Worm (Caenorhabditis elegans) whole organism, L4 larva: ENCODE measurements around the gene F11D11.21.
"Not testable (repeated sequence)": the region's sequence is repeated elsewhere in the genome, so short reads cannot be mapped to it uniquely, and the experiment has no call there.

ENCODE experiments used
- D1046.2 ChIP-seq: fragments of 200-800 bp; sonication (Bioruptor generic); IDR thresholded peaks from 2 replicates; pipeline ENCODE4 v1.3.6; 2022; ENCODE audit warnings: missing genetic modification characterization, missing compliant biosample characterization
- F44E2.7 ChIP-seq: fragments of 200-800 bp; sonication (Bioruptor generic); IDR thresholded peaks from 2 replicates; pipeline ENCODE4 v2.1.2; 2022; ENCODE audit warnings: missing genetic modification characterization, missing compliant biosample characterization
- F49E8.2 ChIP-seq: sonication (generic microtip); optimal IDR thresholded peaks from 2 replicates; lab custom pipeline; 2016; ENCODE audit warnings: missing compliant biosample characterization, mild to moderate bottlenecking, missing genetic modification characterization, borderline replicate concordance
- T20F7.1 ChIP-seq: fragments of 200-800 bp; sonication (Bioruptor generic); optimal IDR thresholded peaks from 2 replicates; lab custom pipeline; 2018; ENCODE audit warnings: mild to moderate bottlenecking, missing genetic modification characterization, missing compliant biosample characterization
- Y105C5A.15 ChIP-seq: fragments of 200-800 bp; sonication (Bioruptor generic); IDR thresholded peaks from 2 replicates; pipeline ENCODE4 v1.3.6; 2022; ENCODE audit warnings: missing genetic modification characterization, missing compliant biosample characterization
- aha-1 ChIP-seq: fragments of 150-350 bp; peaks from one replicate; lab custom pipeline; 2014; ENCODE audit warnings: missing biosample characterization, missing genetic modification characterization
- attf-4 ChIP-seq: sonication (generic microtip); optimal IDR thresholded peaks from 3 replicates; lab custom pipeline; 2017; ENCODE audit warnings: missing biosample characterization, missing genetic modification characterization
- ceh-20 ChIP-seq: fragments of 200-800 bp; sonication (Bioruptor generic); IDR thresholded peaks from 2 replicates; pipeline ENCODE4 v1.3.6; 2022; ENCODE audit warnings: missing genetic modification reagents, missing genetic modification characterization, missing compliant biosample characterization
- ceh-82 ChIP-seq: sonication (generic microtip); optimal IDR thresholded peaks from 2 replicates; lab custom pipeline; 2017; ENCODE audit warnings: missing biosample characterization, missing genetic modification characterization
- cey-2 ChIP-seq: sonication (generic microtip); optimal IDR thresholded peaks from 3 replicates; lab custom pipeline; 2017; ENCODE audit warnings: missing genetic modification characterization, mild to moderate bottlenecking, missing compliant biosample characterization, antibody characterized with exemption, borderline replicate concordance; ENCODE audit not compliant: insufficient read depth
- ctbp-1 ChIP-seq: fragments of 200-800 bp; sonication (Bioruptor generic); IDR thresholded peaks from 2 replicates; pipeline ENCODE4 v1.3.6; 2022; ENCODE audit warnings: missing genetic modification reagents, missing genetic modification characterization, missing compliant biosample characterization
- daf-8 ChIP-seq: fragments of 200-800 bp; sonication (Bioruptor generic); IDR thresholded peaks from 2 replicates; pipeline ENCODE4 v1.3.6; 2022; ENCODE audit warnings: missing genetic modification characterization, missing compliant biosample characterization
- duxl-1 ChIP-seq: sonication (generic microtip); optimal IDR thresholded peaks from 2 replicates; lab custom pipeline; 2016; ENCODE audit warnings: mild to moderate bottlenecking, missing genetic modification characterization, moderate library complexity, missing compliant biosample characterization; ENCODE audit not compliant: poor library complexity
- egl-43 ChIP-seq: fragments of 200-800 bp; sonication (Bioruptor generic); IDR thresholded peaks from 2 replicates; pipeline ENCODE4 v1.3.6; 2022; ENCODE audit warnings: missing genetic modification reagents, missing genetic modification characterization, missing compliant biosample characterization
- hlh-30 ChIP-seq: sonication (generic microtip); optimal IDR thresholded peaks from 2 replicates; lab custom pipeline; 2017; ENCODE audit warnings: antibody characterized with exemption, mild to moderate bottlenecking, missing genetic modification characterization, missing compliant biosample characterization; ENCODE audit not compliant: insufficient read depth
- lin-1 ChIP-seq: fragments of 200-800 bp; sonication (Bioruptor generic); IDR thresholded peaks from 2 replicates; pipeline ENCODE4 v1.3.6; 2022; ENCODE audit warnings: missing genetic modification reagents, missing genetic modification characterization, missing compliant biosample characterization
- lir-3 ChIP-seq: sonication (generic microtip); optimal IDR thresholded peaks from 2 replicates; lab custom pipeline; 2016; ENCODE audit warnings: mild to moderate bottlenecking, missing genetic modification characterization, missing compliant biosample characterization
- lsy-2 ChIP-seq, 2 experiments: fragments of 150-350 bp in 1 of 2; sonication (generic microtip) in 1 of 2; optimal IDR thresholded peaks; 2 replicates each; lab custom pipeline; 2014 to 2017; ENCODE audit warnings: missing biosample characterization in 2 of 2, missing genetic modification characterization in 2 of 2
- madf-5 ChIP-seq, 2 experiments: fragments of 200-800 bp; sonication (Bioruptor generic); IDR thresholded peaks; 2 replicates each; pipeline ENCODE4 v1.3.6; 2022; ENCODE audit warnings: missing compliant biosample characterization in 2 of 2, missing genetic modification characterization in 2 of 2
- mep-1 ChIP-seq: fragments of 150-350 bp; sonication (generic microtip); optimal IDR thresholded peaks from 3 replicates; lab custom pipeline; 2014; ENCODE audit warnings: missing biosample characterization, missing genetic modification characterization
- mes-2 ChIP-seq: sonication (generic microtip); optimal IDR thresholded peaks from 2 replicates; lab custom pipeline; 2016; ENCODE audit warnings: missing genotype, mild to moderate bottlenecking, missing genetic modification characterization, missing compliant biosample characterization; ENCODE audit not compliant: poor library complexity, severe bottlenecking
- nhr-25 ChIP-seq: sonication (generic microtip); optimal IDR thresholded peaks from 2 replicates; lab custom pipeline; 2017; ENCODE audit warnings: missing genetic modification characterization, mild to moderate bottlenecking, missing compliant biosample characterization, antibody characterized with exemption, moderate library complexity, borderline replicate concordance; ENCODE audit not compliant: insufficient read depth
- nhr-28 ChIP-seq: fragments of 150-350 bp; optimal IDR thresholded peaks from 2 replicates; lab custom pipeline; 2014; ENCODE audit warnings: missing biosample characterization, missing genetic modification characterization
- nhr-42 ChIP-seq: fragments of 200-800 bp; sonication (Bioruptor generic); IDR thresholded peaks from 2 replicates; pipeline ENCODE4 v1.3.6; 2022; ENCODE audit warnings: missing genetic modification characterization, missing compliant biosample characterization
- php-3 ChIP-seq: fragments of 200-800 bp; sonication (Bioruptor generic); IDR thresholded peaks from 2 replicates; pipeline ENCODE4 v1.3.6; 2022; ENCODE audit warnings: missing genetic modification reagents, missing genetic modification characterization, missing compliant biosample characterization
- rbr-2 ChIP-seq: sonication (generic microtip); optimal IDR thresholded peaks from 2 replicates; lab custom pipeline; 2016; ENCODE audit warnings: missing genotype, missing genetic modification characterization, missing compliant biosample characterization
- saeg-2 ChIP-seq: fragments of 200-800 bp; sonication (Bioruptor generic); IDR thresholded peaks from 2 replicates; pipeline ENCODE4 v1.3.6; 2022; ENCODE audit warnings: missing genetic modification reagents, missing genetic modification characterization, missing compliant biosample characterization
- set-16 ChIP-seq: fragments of 200-800 bp; sonication (Bioruptor generic); IDR thresholded peaks from 2 replicates; pipeline ENCODE4 v1.3.6; 2022; ENCODE audit warnings: missing genetic modification reagents, missing genetic modification characterization, missing compliant biosample characterization
- snpc-4 ChIP-seq: fragments of 150-350 bp; optimal IDR thresholded peaks from 2 replicates; lab custom pipeline; 2014; ENCODE audit warnings: missing biosample characterization, missing genetic modification characterization
- unc-130 ChIP-seq: sonication (generic microtip); optimal IDR thresholded peaks from 2 replicates; lab custom pipeline; 2016; ENCODE audit warnings: missing genetic modification reagents, missing genetic modification characterization, missing compliant biosample characterization
- unc-39 ChIP-seq: sonication (generic microtip); optimal IDR thresholded peaks from 2 replicates; lab custom pipeline; 2017; ENCODE audit warnings: missing biosample characterization, missing genetic modification characterization
- unc-62 ChIP-seq, 3 experiments: fragments of 150-350 bp in 1 of 3; sonication (generic microtip); optimal IDR thresholded peaks in 2 of 3; peaks in 1 of 3; 1 replicate in 1 of 3; 2 replicates in 2 of 3; lab custom pipeline; 2014 to 2017; ENCODE audit warnings: missing biosample characterization in 3 of 3, missing genetic modification characterization in 3 of 3, missing genetic modification reagents in 3 of 3, missing genotype in 1 of 3
- zfp-3 ChIP-seq: fragments of 200-800 bp; sonication (Bioruptor generic); conservative IDR thresholded peaks from 2 replicates; pipeline ENCODE4 v1.3.6; 2022; ENCODE audit warnings: missing genetic modification reagents, missing genetic modification characterization, missing compliant biosample characterization
- ztf-11 ChIP-seq: fragments of 150-350 bp; optimal IDR thresholded peaks from 2 replicates; lab custom pipeline; 2014; ENCODE audit warnings: missing biosample characterization, missing genetic modification characterization
- ztf-7 ChIP-seq: fragments of 150-350 bp; optimal IDR thresholded peaks from 2 replicates; lab custom pipeline; 2014; ENCODE audit warnings: missing biosample characterization, missing genetic modification characterization

F11D11.21 gene

DNA sequence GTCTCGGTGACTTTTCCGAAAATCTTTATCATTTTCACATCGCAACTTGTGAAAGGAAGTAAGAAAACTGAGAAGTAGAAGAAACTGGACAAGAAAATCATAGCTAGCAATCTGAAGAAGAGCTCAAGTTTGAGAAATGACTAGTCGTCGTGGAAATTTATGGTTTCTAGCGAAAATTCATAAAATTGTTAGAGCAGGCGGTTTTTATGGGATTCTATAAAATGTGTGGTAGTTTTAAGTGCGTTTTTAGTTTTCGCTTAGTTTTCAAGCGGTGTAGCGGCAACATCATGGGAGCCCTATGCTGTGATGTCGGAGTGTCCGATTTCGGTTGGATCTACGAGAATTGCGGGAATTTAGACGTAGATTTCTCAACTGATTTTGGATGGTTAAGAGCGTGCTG lies 4.0 kb upstream of the F11D11.21 start, which contains the start of gene clec-254:
clec-254 (minus strand) TSS at position 101 of the 400 bp plus-strand sequence.
- not testable (repeated sequence) for TF ChIP-seq aha-1; nhr-25 (tag; lab: Kevin White, UChicago); saeg-2 (GFP tag; lab: Robert Waterston, UW)

DNA sequence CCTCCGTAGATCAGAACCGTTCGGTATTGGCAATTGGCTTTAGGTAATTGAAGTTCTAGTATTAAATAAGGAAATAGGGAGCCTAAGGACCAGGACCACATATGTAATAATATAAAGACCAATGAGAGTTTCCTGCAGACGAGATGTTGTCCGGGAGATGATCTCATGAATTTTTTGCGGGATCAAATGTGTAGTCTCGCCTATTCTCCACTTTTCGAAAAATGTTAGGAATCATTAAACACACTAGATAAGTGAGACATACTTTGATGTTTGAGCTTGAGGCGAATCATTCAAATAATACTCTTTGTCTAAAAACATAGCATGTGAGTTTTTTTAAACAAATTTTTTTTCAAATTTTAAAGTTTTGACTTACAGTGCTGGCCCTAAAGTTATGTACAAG lies 2.7 kb upstream of the F11D11.21 start, which contains the start of gene F11D11.6:
F11D11.6 (minus strand) TSS at position 101 of the 400 bp plus-strand sequence.
- TF ChIP-seq nhr-25 (tag; lab: Kevin White, UChicago) (no peak), ztf-7 (tag; lab: Kevin White, UChicago) (no peak), Y105C5A.15 (GFP tag; lab: Robert Waterston, UW) (no peak), lin-1 (GFP tag; lab: Robert Waterston, UW) (no peak), set-16 (no peak), ceh-20 (GFP tag; lab: Robert Waterston, UW) (no peak), T20F7.1 (GFP tag; lab: Kevin White, UChicago) (no peak), ctbp-1 (no peak), hlh-30 (tag; lab: Kevin White, UChicago) (no peak), unc-62 (GFP tag; optimal IDR thresholded peaks at IDR 0.05 in 1 of 2; lab: Kevin White, UChicago) (no peak), unc-62 (tag; optimal IDR thresholded peaks at IDR 0.05; lab: Kevin White, UChicago) (no peak)

DNA sequence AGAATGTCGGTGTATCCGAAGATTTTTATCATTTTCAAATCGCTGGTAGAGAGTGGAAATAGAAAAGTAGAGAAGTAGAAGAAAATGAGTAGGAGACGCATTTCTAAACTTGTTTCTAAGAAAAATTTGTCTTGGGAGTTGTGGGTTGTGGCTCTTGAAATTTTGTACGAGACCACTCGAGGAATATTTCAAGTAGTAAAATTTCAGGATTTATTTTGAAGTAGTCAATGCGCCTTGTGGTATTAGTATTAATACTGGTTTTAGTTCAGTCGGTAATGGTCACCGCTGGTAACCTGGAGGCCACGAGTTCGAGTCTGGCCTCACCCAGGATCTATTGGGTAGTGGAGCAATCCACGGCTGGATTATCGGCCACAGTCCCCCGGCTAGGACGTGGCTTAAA lies 1.6 kb downstream of the F11D11.21 start, which contains the start of gene clec-252:
clec-252 (minus strand) TSS at position 101 of the 400 bp plus-strand sequence.
- TF ChIP-seq madf-5 (GFP tag; IDR thresholded peaks at IDR 0.05; lab: Robert Waterston, UW), result no peak
- TF ChIP-seq unc-62 (GFP tag; optimal IDR thresholded peaks at IDR 0.05 in 1 of 2; lab: Kevin White, UChicago), result peak in 1 of 2 experiments; percentile 41
- no peak for TF ChIP-seq unc-62 (tag; optimal IDR thresholded peaks at IDR 0.05; lab: Kevin White, UChicago)
- TF ChIP-seq unc-130 (GFP tag; lab: Kevin White, UChicago), result no peak
- no peak for TF ChIP-seq lsy-2 (tag; optimal IDR thresholded peaks at IDR 0.05; lab: Kevin White, UChicago)
- no peak for TF ChIP-seq rbr-2
- TF ChIP-seq, all 104 proteins: peak for 1

DNA sequence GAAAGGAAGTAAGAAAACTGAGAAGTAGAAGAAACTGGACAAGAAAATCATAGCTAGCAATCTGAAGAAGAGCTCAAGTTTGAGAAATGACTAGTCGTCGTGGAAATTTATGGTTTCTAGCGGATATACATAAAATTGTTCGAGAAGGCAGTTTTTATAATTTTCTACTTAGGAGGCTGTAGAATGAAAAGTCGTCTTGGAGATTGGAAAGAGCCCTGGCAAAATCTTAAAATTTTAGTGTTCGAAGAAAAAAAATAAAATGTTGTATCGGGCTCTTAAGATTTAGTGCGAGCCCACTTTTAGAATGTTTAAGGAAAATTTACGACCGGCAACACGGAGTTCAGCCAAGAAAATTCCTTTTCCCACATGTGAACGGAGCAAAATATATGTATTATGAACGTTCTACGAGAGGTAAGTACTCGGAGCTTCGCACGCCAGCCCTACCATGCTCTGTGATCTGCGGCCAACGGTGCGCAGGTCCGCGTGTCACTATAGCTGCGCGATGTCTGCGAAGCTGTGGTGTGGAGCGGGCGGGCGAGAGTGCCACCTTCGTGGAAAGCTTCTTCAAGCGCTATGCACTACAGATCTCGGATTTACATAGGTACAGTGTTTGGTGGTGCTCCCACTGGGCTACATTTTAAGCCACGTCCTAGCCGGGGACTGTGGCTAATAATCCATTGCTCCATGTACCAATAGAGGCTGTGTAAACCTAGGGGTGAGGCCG lies 3.2 kb downstream of the F11D11.21 start, which contains the start of gene clec-251:
clec-251 (minus strand) TSS at position 51 of the 724 bp plus-strand sequence.
- TF ChIP-seq mes-2 (tag; lab: Kevin White, UChicago), result no peak
- no peak for TF ChIP-seq D1046.2 (GFP tag; lab: Robert Waterston, UW)
- TF ChIP-seq ceh-82 (tag; lab: Kevin White, UChicago), result no peak
- no peak for TF ChIP-seq ceh-20 (GFP tag; lab: Robert Waterston, UW)
- no peak for TF ChIP-seq saeg-2 (GFP tag; lab: Robert Waterston, UW)
- no peak for TF ChIP-seq daf-8 (GFP tag; lab: Robert Waterston, UW)
- TF ChIP-seq unc-39, result no peak
- TF ChIP-seq F44E2.7, result no peak
- TF ChIP-seq ztf-7 (tag; lab: Kevin White, UChicago), result no peak
- TF ChIP-seq set-16, result peak; percentile 51; the same call in 1 of the 2 replicates
- TF ChIP-seq aha-1, result peak; percentile 35
- TF ChIP-seq snpc-4 (tag; lab: Kevin White, UChicago), result no peak

DNA sequence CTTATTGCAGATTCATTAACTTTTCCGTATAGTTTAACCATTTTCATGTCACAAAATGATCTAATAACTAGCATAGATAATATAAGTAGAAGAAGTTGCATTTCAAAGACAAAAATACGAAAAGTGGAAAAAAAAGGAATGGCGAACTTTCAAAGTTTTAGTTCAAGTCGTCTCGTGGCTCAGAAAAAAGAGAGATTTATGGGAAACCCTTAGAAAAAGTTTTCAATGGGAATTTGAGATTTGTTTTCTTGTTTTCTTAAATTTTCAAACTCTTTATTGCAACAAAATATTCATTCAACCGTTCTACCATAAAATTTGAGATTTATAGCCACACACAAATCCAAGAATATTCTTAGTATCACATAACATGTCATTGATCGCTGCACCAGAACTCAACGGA lies 8.2 kb downstream of the F11D11.21 start, which contains the start of gene clec-250:
clec-250 (minus strand) TSS at position 101 of the 400 bp plus-strand sequence.
- TF ChIP-seq F44E2.7 (no peak), snpc-4 (tag; lab: Kevin White, UChicago) (no peak), nhr-42 (GFP tag; lab: Robert Waterston, UW) (no peak)

DNA sequence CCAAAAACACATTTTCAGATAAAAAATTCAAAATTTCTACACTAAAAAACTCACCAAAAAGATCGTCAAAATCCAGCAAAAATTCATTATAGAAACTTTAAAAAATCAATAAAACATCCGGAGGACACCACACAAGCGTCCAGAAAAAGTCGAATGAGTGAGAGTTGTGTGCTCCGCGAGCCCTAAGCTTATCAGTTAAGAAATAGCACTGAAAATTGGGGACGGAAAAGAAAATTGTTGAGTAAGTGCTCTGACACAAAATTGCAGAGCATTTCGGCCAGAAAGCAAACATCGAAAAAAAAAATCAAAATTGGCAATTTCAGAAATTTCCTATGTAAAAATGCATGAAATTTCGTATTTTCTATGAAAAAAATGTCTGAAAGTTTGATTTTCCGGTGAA lies 12.7 kb downstream of the F11D11.21 start:
- no peak for TF ChIP-seq ztf-11 (tag; lab: Kevin White, UChicago)
- TF ChIP-seq cey-2 (tag; lab: Kevin White, UChicago), result no peak
- no peak for TF ChIP-seq saeg-2 (GFP tag; lab: Robert Waterston, UW)
- peak; percentile 93 for TF ChIP-seq duxl-1 (tag; lab: Kevin White, UChicago)
- TF ChIP-seq rbr-2, result no peak
- no peak for TF ChIP-seq attf-4 (tag; lab: Kevin White, UChicago)
- TF ChIP-seq egl-43 (GFP tag; lab: Robert Waterston, UW), result no peak
- TF ChIP-seq unc-130 (GFP tag; lab: Kevin White, UChicago), result no peak
- no peak for TF ChIP-seq zfp-3 (GFP tag; lab: Robert Waterston, UW)
- TF ChIP-seq nhr-25 (tag; lab: Kevin White, UChicago), result no peak
- TF ChIP-seq F49E8.2 (tag; lab: Kevin White, UChicago), result no peak
- no peak for TF ChIP-seq mep-1
- TF ChIP-seq snpc-4 (tag; lab: Kevin White, UChicago), result no peak
- no peak for TF ChIP-seq lir-3 (tag; lab: Kevin White, UChicago)
- peak; percentile 1 for TF ChIP-seq nhr-28 (tag; lab: Kevin White, UChicago)
- TF ChIP-seq php-3 (GFP tag; lab: Robert Waterston, UW), result no peak
